Worm (Caenorhabditis elegans) whole organism, mixed stage, embryonic: ENCODE measurements around the gene pals-34.

Experiments used
- M03D4.4 ChIP-seq: sonication (generic microtip); optimal IDR thresholded peaks from 2 replicates; lab custom pipeline; 2017; ENCODE audit warnings: mild to moderate bottlenecking, missing genetic modification characterization, missing compliant biosample characterization
- bed-3 ChIP-seq: fragments of 200-800 bp; sonication (Bioruptor generic); optimal IDR thresholded peaks from 3 replicates; lab custom pipeline; 2018; ENCODE audit warnings: mild to moderate bottlenecking, missing genetic modification characterization, moderate library complexity, missing compliant biosample characterization
- blmp-1 ChIP-seq: fragments of 150-350 bp; optimal IDR thresholded peaks from 2 replicates; lab custom pipeline; 2014; ENCODE audit warnings: missing biosample characterization, missing genetic modification characterization
- ceh-43 ChIP-seq: fragments of 200-800 bp; sonication (Bioruptor generic); optimal IDR thresholded peaks from 2 replicates; lab custom pipeline; 2018; ENCODE audit warnings: mild to moderate bottlenecking, missing genetic modification characterization, moderate library complexity, missing compliant biosample characterization
- ceh-83 ChIP-seq: fragments of 200-800 bp; sonication (Bioruptor generic); optimal IDR thresholded peaks from 2 replicates; lab custom pipeline; 2018; ENCODE audit warnings: mild to moderate bottlenecking, missing genetic modification characterization, missing compliant biosample characterization
- ces-1 ChIP-seq: fragments of 150-350 bp; optimal IDR thresholded peaks from 2 replicates; lab custom pipeline; 2014; ENCODE audit warnings: missing biosample characterization, missing genetic modification reagents, missing genetic modification characterization
- elt-1 ChIP-seq: sonication (generic microtip); optimal IDR thresholded peaks from 2 replicates; lab custom pipeline; 2017; ENCODE audit warnings: missing genetic modification characterization, mild to moderate bottlenecking, missing compliant biosample characterization, antibody characterized with exemption, moderate library complexity, borderline replicate concordance; ENCODE audit not compliant: insufficient read depth
- hlh-1 ChIP-seq: fragments of 150-350 bp; optimal IDR thresholded peaks from 2 replicates; lab custom pipeline; 2014; ENCODE audit warnings: missing biosample characterization, missing genetic modification reagents, missing genetic modification characterization
- lin-13 ChIP-seq: fragments of 150-350 bp; optimal IDR thresholded peaks from 2 replicates; lab custom pipeline; 2014; ENCODE audit warnings: missing biosample characterization, missing genetic modification characterization
- lin-32 ChIP-seq: fragments of 200-800 bp; sonication (Bioruptor generic); optimal IDR thresholded peaks from 2 replicates; lab custom pipeline; 2018; ENCODE audit warnings: mild to moderate bottlenecking, missing genetic modification characterization, missing compliant biosample characterization
- lsy-2 ChIP-seq: fragments of 150-350 bp; optimal IDR thresholded peaks from 2 replicates; lab custom pipeline; 2014; ENCODE audit warnings: missing biosample characterization, missing genetic modification characterization
- mab-5 ChIP-seq: fragments of 150-350 bp; optimal IDR thresholded peaks from 2 replicates; lab custom pipeline; 2014; ENCODE audit warnings: missing biosample characterization, missing genetic modification characterization
- mep-1 ChIP-seq: fragments of 150-350 bp; optimal IDR thresholded peaks from 2 replicates; lab custom pipeline; 2017; ENCODE audit warnings: missing biosample characterization, missing genetic modification reagents, missing genetic modification characterization, inconsistent platforms
- mls-2 ChIP-seq: sonication (generic microtip); optimal IDR thresholded peaks from 2 replicates; lab custom pipeline; 2016; ENCODE audit warnings: mild to moderate bottlenecking, missing genetic modification characterization, moderate library complexity, missing compliant biosample characterization
- nhr-12 ChIP-seq: fragments of 150-350 bp; optimal IDR thresholded peaks from 2 replicates; lab custom pipeline; 2014; ENCODE audit warnings: missing biosample characterization, missing genetic modification characterization
- nhr-237 ChIP-seq: fragments of 150-350 bp; optimal IDR thresholded peaks from 2 replicates; lab custom pipeline; 2014; ENCODE audit warnings: missing biosample characterization, missing genetic modification characterization
- nhr-28 ChIP-seq: fragments of 150-350 bp; optimal IDR thresholded peaks from 2 replicates; lab custom pipeline; 2014; ENCODE audit warnings: missing biosample characterization, missing genetic modification characterization
- nhr-76 ChIP-seq: sonication (generic microtip); optimal IDR thresholded peaks from 2 replicates; lab custom pipeline; 2017; ENCODE audit warnings: missing biosample characterization, missing genetic modification characterization
- pha-4 ChIP-seq: fragments of 150-350 bp; optimal IDR thresholded peaks from 2 replicates; lab custom pipeline; 2018; ENCODE audit warnings: missing biosample characterization, missing genetic modification reagents, missing genetic modification characterization
- sem-2 ChIP-seq: fragments of 200-800 bp; sonication (Bioruptor generic); optimal IDR thresholded peaks from 2 replicates; lab custom pipeline; 2018; ENCODE audit warnings: mild to moderate bottlenecking, missing genetic modification characterization, missing compliant biosample characterization
- snpc-4 ChIP-seq: fragments of 150-350 bp; optimal IDR thresholded peaks from 2 replicates; lab custom pipeline; 2014; ENCODE audit warnings: missing biosample characterization, missing genetic modification characterization
- tbx-8 ChIP-seq: fragments of 200-800 bp; sonication (Bioruptor generic); optimal IDR thresholded peaks from 2 replicates; lab custom pipeline; 2018; ENCODE audit warnings: mild to moderate bottlenecking, missing genetic modification characterization, moderate library complexity, missing compliant biosample characterization
- unc-120 ChIP-seq: sonication (generic microtip); optimal IDR thresholded peaks from 2 replicates; lab custom pipeline; 2017; ENCODE audit warnings: missing genetic modification characterization, missing compliant biosample characterization; ENCODE audit not compliant: poor library complexity, severe bottlenecking
- unc-39 ChIP-seq: fragments of 150-350 bp; optimal IDR thresholded peaks from 2 replicates; lab custom pipeline; 2014; ENCODE audit warnings: missing biosample characterization, missing genetic modification characterization
- unc-62 ChIP-seq: fragments of 150-350 bp; optimal IDR thresholded peaks from 2 replicates; lab custom pipeline; 2014; ENCODE audit warnings: missing biosample characterization, missing genetic modification reagents, missing genetic modification characterization
- zip-8 ChIP-seq: fragments of 150-350 bp; optimal IDR thresholded peaks from 2 replicates; lab custom pipeline; 2014; ENCODE audit warnings: missing biosample characterization, missing genetic modification characterization
- ztf-11 ChIP-seq: fragments of 150-350 bp; optimal IDR thresholded peaks from 2 replicates; lab custom pipeline; 2014; ENCODE audit warnings: missing biosample characterization, missing genetic modification characterization

Gene pals-34

ce11 chrV:7995878-7996277 lies 39.6 kb upstream of the pals-34 start, which contains the start of gene Y97E10AR.2:
Gene Y97E10AR.2, plus strand, starts transcription at chrV:7996178.
- TF ChIP-seq snpc-4 (tag; lab: Kevin White, UChicago): no peak
- TF ChIP-seq zip-8 (tag; lab: Kevin White, UChicago): no peak
- TF ChIP-seq lin-32 (GFP tag; lab: Kevin White, UChicago): no peak
- TF ChIP-seq hlh-1: peak; percentile 26
- no peak for TF ChIP-seq blmp-1 (tag; lab: Kevin White, UChicago)

ce11 chrV:7995165-7995564 lies 38.9 kb upstream of the pals-34 start:
- TF ChIP-seq hlh-1: peak; percentile 53
- TF ChIP-seq nhr-12 (tag; lab: Kevin White, UChicago): no peak

ce11 chrV:7994570-7994969 lies 38.3 kb upstream of the pals-34 start, which contains the start of gene ceh-76:
Gene ceh-76, minus strand, starts transcription at chrV:7994670.
- TF ChIP-seq blmp-1 (tag; lab: Kevin White, UChicago): no peak
- TF ChIP-seq unc-120 (tag; lab: Kevin White, UChicago): no peak
- TF ChIP-seq nhr-76 (tag; lab: Kevin White, UChicago): no peak

ce11 chrV:7985860-7986259 lies 29.6 kb upstream of the pals-34 start, which contains the start of gene Y97E10AL.1:
Gene Y97E10AL.1, plus strand, starts transcription at chrV:7986160.
- TF ChIP-seq pha-4 (tag; lab: Kevin White, UChicago): no peak
- TF ChIP-seq mab-5: no peak
- no peak for TF ChIP-seq nhr-237 (tag; lab: Kevin White, UChicago)
- TF ChIP-seq unc-62 (GFP tag; lab: Kevin White, UChicago): no peak
- TF ChIP-seq nhr-28 (tag; lab: Kevin White, UChicago): no peak
- TF ChIP-seq ceh-83: no peak
- no peak for TF ChIP-seq elt-1 (tag; lab: Kevin White, UChicago)
- no peak for TF ChIP-seq sem-2
- TF ChIP-seq tbx-8 (GFP tag; lab: Kevin White, UChicago): no peak
- no peak for TF ChIP-seq ceh-43 (GFP tag; lab: Kevin White, UChicago)
- TF ChIP-seq unc-39 (tag; lab: Kevin White, UChicago): no peak

ce11 chrV:7983381-7984052 lies 27.2 kb upstream of the pals-34 start, which contains the start of the genes natb-1 and abhd-12:
Gene natb-1, minus strand, starts transcription at chrV:7983431.
Gene abhd-12, plus strand, starts transcription at chrV:7983879.
- no peak for TF ChIP-seq nhr-12 (tag; lab: Kevin White, UChicago)
- TF ChIP-seq ceh-83: no peak
- no peak for TF ChIP-seq ztf-11
- TF ChIP-seq bed-3 (GFP tag; lab: Kevin White, UChicago): no peak
- no peak for TF ChIP-seq lin-13 (tag; lab: Kevin White, UChicago)
- TF ChIP-seq mep-1: peak; percentile 33
- peak; percentile 83 for TF ChIP-seq ces-1 (GFP tag; lab: Kevin White, UChicago)
- peak; percentile 94 for TF ChIP-seq lsy-2 (tag; lab: Kevin White, UChicago)
- TF ChIP-seq, all 35 proteins: peak for 3

ce11 chrV:7980993-7981595 lies 24.8 kb upstream of the pals-34 start, which contains the start of gene F26D11.1:
Gene F26D11.1, plus strand, starts transcription at chrV:7981545.
- TF ChIP-seq M03D4.4 (tag; lab: Kevin White, UChicago) (no peak), unc-62 (GFP tag; lab: Kevin White, UChicago) (no peak), mls-2 (tag; lab: Kevin White, UChicago) (no peak), snpc-4 (tag; lab: Kevin White, UChicago) (no peak)
